Worm (Caenorhabditis elegans) whole organism, late embryonic: ENCODE measurements around the gene arx-6.

Source experiments
- C38D4.7 ChIP-seq: fragments of 200-800 bp; sonication (Bioruptor generic); optimal IDR thresholded peaks from 2 replicates; lab custom pipeline; 2018; ENCODE audit warnings: mild to moderate bottlenecking, missing genetic modification characterization, moderate library complexity, missing compliant biosample characterization
- ama-1 ChIP-seq: fragments of 150-350 bp; optimal IDR thresholded peaks from 2 replicates; lab custom pipeline; 2014
- ceh-18 ChIP-seq: sonication (generic microtip); optimal IDR thresholded peaks from 2 replicates; lab custom pipeline; 2016; ENCODE audit warnings: missing genetic modification characterization, missing compliant biosample characterization
- ceh-24 ChIP-seq: sonication (generic microtip); optimal IDR thresholded peaks from 2 replicates; lab custom pipeline; 2016; ENCODE audit warnings: mild to moderate bottlenecking, missing genetic modification characterization, missing compliant biosample characterization
- ceh-34 ChIP-seq: sonication (generic microtip); optimal IDR thresholded peaks from 2 replicates; lab custom pipeline; 2016; ENCODE audit warnings: mild to moderate bottlenecking, missing genetic modification characterization, missing compliant biosample characterization
- ceh-6 ChIP-seq: fragments of 200-800 bp; sonication (Bioruptor generic); optimal IDR thresholded peaks from 2 replicates; lab custom pipeline; 2018; ENCODE audit warnings: mild to moderate bottlenecking, missing genetic modification characterization, missing compliant biosample characterization
- fax-1 ChIP-seq: sonication (generic microtip); optimal IDR thresholded peaks from 2 replicates; lab custom pipeline; 2016; ENCODE audit warnings: missing genotype, missing genetic modification characterization, missing compliant biosample characterization
- hlh-13 ChIP-seq: fragments of 200-800 bp; sonication (Bioruptor generic); optimal IDR thresholded peaks from 2 replicates; lab custom pipeline; 2018; ENCODE audit warnings: mild to moderate bottlenecking, missing genetic modification characterization, missing compliant biosample characterization
- nhr-11 ChIP-seq: fragments of 150-350 bp; optimal IDR thresholded peaks from 2 replicates; lab custom pipeline; 2014; ENCODE audit warnings: missing biosample characterization, missing genetic modification characterization
- pag-3 ChIP-seq: sonication (generic microtip); optimal IDR thresholded peaks from 2 replicates; lab custom pipeline; 2016; ENCODE audit warnings: missing compliant biosample characterization, missing genetic modification characterization, borderline replicate concordance
- pros-1 ChIP-seq: fragments of 150-350 bp; optimal IDR thresholded peaks from 2 replicates; lab custom pipeline; 2014; ENCODE audit warnings: missing biosample characterization, missing genetic modification reagents, missing genetic modification characterization
- sdc-2 ChIP-seq: sonication (generic microtip); optimal IDR thresholded peaks from 2 replicates; lab custom pipeline; 2016; ENCODE audit warnings: missing genotype, missing genetic modification characterization, missing compliant biosample characterization

ce11 chrIII:4830207-4830606 is 48.3 kb upstream of the arx-6 start, which contains the start of gene nspd-9:
- TF ChIP-seq ama-1 (lab: Kevin White, UChicago), result no peak
- TF ChIP-seq pag-3, result no peak
- TF ChIP-seq ceh-18 (tag; lab: Kevin White, UChicago), result no peak
- no peak for TF ChIP-seq ceh-34 (tag; lab: Kevin White, UChicago)
- TF ChIP-seq ceh-24 (tag; lab: Kevin White, UChicago), result no peak
- no peak for TF ChIP-seq fax-1 (tag; lab: Kevin White, UChicago)
- TF ChIP-seq nhr-11 (tag; lab: Kevin White, UChicago), result no peak
- TF ChIP-seq hlh-13 (GFP tag; lab: Kevin White, UChicago), result no peak
- no peak for TF ChIP-seq sdc-2 (tag; lab: Kevin White, UChicago)
- no peak for TF ChIP-seq pros-1
- no peak for TF ChIP-seq C38D4.7 (GFP tag; lab: Kevin White, UChicago)
- TF ChIP-seq ceh-6 (GFP tag; lab: Kevin White, UChicago), result no peak
